Worm (Caenorhabditis elegans): ENCODE measurements around the gene rol-6.

rol-6 gene

DNA sequence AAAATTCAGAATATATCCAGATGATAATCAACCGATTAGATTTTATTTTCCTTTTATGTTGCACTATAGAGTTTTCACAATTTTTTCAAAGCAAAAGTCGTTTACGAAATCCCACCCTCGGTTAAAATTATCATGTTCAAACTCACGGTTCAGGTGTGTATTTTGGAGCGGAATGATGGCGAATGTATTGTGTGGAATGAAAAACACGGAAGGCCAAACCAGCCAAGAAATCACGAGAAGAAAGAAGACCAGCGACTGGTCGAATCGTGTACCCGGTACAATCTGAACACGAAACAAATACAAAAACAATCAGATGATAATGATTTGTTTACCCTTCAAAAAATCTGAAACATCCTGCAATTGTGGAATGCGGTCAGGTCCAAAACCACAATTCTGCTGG lies 30.5 kb downstream of the rol-6 start:
- TF ChIP-seq nhr-42 (GFP tag; IDR thresholded peaks at IDR 0.05) = no peak
- TF ChIP-seq aha-1 (tag) = peak; percentile 68
- peak; percentile 56 for TF ChIP-seq nhr-28 (tag; optimal IDR thresholded peaks at IDR 0.05)

DNA sequence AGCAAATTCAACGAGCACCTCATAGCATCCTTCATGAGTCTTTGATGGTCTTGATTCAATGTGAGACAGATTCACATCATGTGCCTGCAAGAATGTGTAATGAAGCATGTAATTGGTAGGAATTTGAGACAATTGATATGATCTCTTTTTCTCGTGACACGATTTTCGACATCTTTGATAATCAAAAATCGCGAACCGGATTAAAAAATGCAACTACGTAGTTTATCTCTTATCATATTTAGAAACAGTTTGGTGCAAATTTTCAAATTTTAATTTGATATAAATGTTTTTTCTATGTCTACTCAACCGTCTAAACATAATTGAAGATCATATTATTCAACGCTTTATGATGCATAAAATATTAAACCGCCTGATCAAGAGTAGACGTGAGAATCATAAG lies 31.5 kb downstream of the rol-6 start:
- TF ChIP-seq hlh-30 (tag; optimal IDR thresholded peaks at IDR 0.05; ENCODE audit: insufficient read depth) = peak; percentile 35
- TF ChIP-seq unc-39 (tag; optimal IDR thresholded peaks at IDR 0.05) = no peak
- peak; percentile 8 for TF ChIP-seq aha-1 (tag)
- peak in 1 of 2 experiments; percentile 13 for TF ChIP-seq unc-62 (GFP tag; optimal IDR thresholded peaks at IDR 0.05 in 1 of 2)
- no peak for TF ChIP-seq unc-62 (tag; optimal IDR thresholded peaks at IDR 0.05)

DNA sequence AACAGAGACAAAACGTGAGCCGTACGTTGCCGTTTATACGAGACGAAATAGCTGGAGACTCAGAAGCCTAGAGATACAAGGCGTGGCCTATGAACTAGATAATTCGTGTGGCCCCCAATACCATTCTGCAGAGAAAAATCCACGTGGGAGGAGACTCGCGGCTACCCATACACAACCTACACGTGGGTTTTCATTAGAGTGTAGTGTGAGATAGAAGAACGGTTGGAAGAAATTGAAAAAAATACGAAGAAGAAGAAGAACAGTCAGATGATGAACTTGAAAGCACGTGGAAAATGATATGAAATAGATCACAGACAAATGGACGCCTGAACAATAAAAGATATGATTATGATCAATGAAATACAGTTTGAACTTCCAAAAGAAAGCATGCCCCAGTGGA lies 32.3 kb downstream of the rol-6 start:
- TF ChIP-seq dve-1 (tag; optimal IDR thresholded peaks at IDR 0.05; ENCODE audit: insufficient read depth) (peak; percentile 31), dmd-8 (GFP tag; IDR thresholded peaks at IDR 0.05) (no peak), daf-19 (GFP tag; conservative IDR thresholded peaks at IDR 0.05) (no peak), jun-1 (tag; optimal IDR thresholded peaks at IDR 0.05) (no peak), madf-5 (GFP tag; IDR thresholded peaks at IDR 0.05) (no peak), dmd-6 (GFP tag; IDR thresholded peaks at IDR 0.05) (peak; percentile 75), F37D6.2 (tag; optimal IDR thresholded peaks at IDR 0.05) (no peak), tag-97 (GFP tag; IDR thresholded peaks at IDR 0.05) (no peak), php-3 (GFP tag; IDR thresholded peaks at IDR 0.05) (no peak), nhr-28 (tag; optimal IDR thresholded peaks at IDR 0.05) (peak; percentile 87), nhr-111 (GFP tag; optimal IDR thresholded peaks at IDR 0.05) (no peak), aha-1 (tag) (peak; percentile 70), attf-4 (tag; optimal IDR thresholded peaks at IDR 0.05) (no peak), spr-1 (tag; optimal IDR thresholded peaks at IDR 0.05) (no peak), ceh-82 (tag; optimal IDR thresholded peaks at IDR 0.05) (no peak), daf-8 (GFP tag; IDR thresholded peaks at IDR 0.05) (no peak), hlh-11 (tag; optimal IDR thresholded peaks at IDR 0.05) (peak; percentile 59), vab-7 (GFP tag; IDR thresholded peaks at IDR 0.05) (no peak), ztf-11 (tag; optimal IDR thresholded peaks at IDR 0.05) (no peak), tra-1 (GFP tag; IDR thresholded peaks at IDR 0.05) (peak; percentile 58; the same call in 1 of the 2 replicates), Y105C5A.15 (GFP tag; IDR thresholded peaks at IDR 0.05) (no peak), snpc-1.2 (GFP tag; IDR thresholded peaks at IDR 0.05) (no peak), fos-1 (tag; optimal IDR thresholded peaks at IDR 0.05) (no peak), ztf-7 (tag; optimal IDR thresholded peaks at IDR 0.05) (no peak), hif-1 (tag; optimal IDR thresholded peaks at IDR 0.05) (no peak), ceh-28 (tag; optimal IDR thresholded peaks at IDR 0.05) (no peak), mxl-3 (GFP tag; optimal IDR thresholded peaks at IDR 0.05) (peak; percentile 95), nhr-10 (tag; optimal IDR thresholded peaks at IDR 0.05) (no peak), lin-13 (GFP tag; optimal IDR thresholded peaks at IDR 0.05) (no peak), pha-4 (GFP tag; IDR thresholded peaks at IDR 0.05) (no peak), pha-4 (tag; optimal IDR thresholded peaks at IDR 0.05) (no peak), nhr-25 (tag; optimal IDR thresholded peaks at IDR 0.05; ENCODE audit: borderline replicate concordance, insufficient read depth) (peak; percentile 30), mdl-1 (tag; optimal IDR thresholded peaks at IDR 0.05) (peak; percentile 55 to 94), F49E8.2 (tag; optimal IDR thresholded peaks at IDR 0.05; ENCODE audit: borderline replicate concordance) (no peak), aly-2 (tag; optimal IDR thresholded peaks at IDR 0.05) (no peak), lim-7 (GFP tag; IDR thresholded peaks at IDR 0.05) (no peak), D1046.2 (GFP tag; IDR thresholded peaks at IDR 0.05) (no peak), arid-1 (GFP tag; conservative IDR thresholded peaks at IDR 0.05) (no peak), spr-3 (GFP tag; optimal IDR thresholded peaks at IDR 0.05) (no peak), fkh-10 (GFP tag; optimal IDR thresholded peaks at IDR 0.05) (no peak), snpc-4 (tag; optimal IDR thresholded peaks at IDR 0.05) (no peak), dpl-1 (GFP tag; optimal IDR thresholded peaks at IDR 0.05) (no peak), gei-8 (GFP tag; optimal IDR thresholded peaks at IDR 0.05) (peak; percentile 27), nhr-237 (tag; optimal IDR thresholded peaks at IDR 0.05) (no peak)

All from whole organism, L4 larva.